Worm (Caenorhabditis elegans): ENCODE results near the gene F58B4.7.

DNA sequence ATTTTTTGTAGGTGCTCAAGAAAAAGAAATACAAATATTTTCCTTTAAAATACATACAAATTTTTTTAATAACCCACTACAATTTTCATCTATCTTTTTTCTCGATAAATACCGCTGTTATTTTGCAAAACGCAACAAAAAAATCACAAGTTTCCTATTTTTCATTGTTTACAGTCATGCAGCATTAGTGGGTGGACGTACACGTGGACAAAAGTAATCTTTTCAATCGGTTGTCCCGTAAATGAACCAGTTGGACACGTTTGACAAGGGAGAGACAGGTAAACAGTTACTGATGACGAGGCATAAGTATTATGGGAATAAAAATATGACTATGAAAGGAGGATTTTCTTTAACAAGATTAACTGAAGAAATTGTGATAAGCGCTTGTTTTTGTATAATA lies 49.9 kb downstream of the F58B4.7 start:
- TF ChIP-seq nhr-28 (tag; optimal IDR thresholded peaks at IDR 0.05) = no peak
- no peak for TF ChIP-seq fkh-10 (GFP tag; optimal IDR thresholded peaks at IDR 0.05)
- TF ChIP-seq egl-27 (tag; optimal IDR thresholded peaks at IDR 0.05) = no peak
- TF ChIP-seq ceh-9 (tag; optimal IDR thresholded peaks at IDR 0.05) = no peak
- no peak for TF ChIP-seq zag-1 (tag; optimal IDR thresholded peaks at IDR 0.05)
- TF ChIP-seq ceh-82 (tag; optimal IDR thresholded peaks at IDR 0.05) = no peak
- no peak for TF ChIP-seq nhr-43 (tag; optimal IDR thresholded peaks at IDR 0.05; ENCODE audit: poor library complexity, severe bottlenecking)
- no peak for TF ChIP-seq unc-62 (GFP tag; optimal IDR thresholded peaks at IDR 0.05)
- no peak for TF ChIP-seq mdl-1 (tag; optimal IDR thresholded peaks at IDR 0.05)
